Worm (Caenorhabditis elegans) whole organism, dauer: Measurements from ENCODE around the gene T02E9.5.

Experiments
- unc-62 ChIP-seq: sonication (generic microtip); optimal IDR thresholded peaks from 2 replicates; lab custom pipeline; 2017; ENCODE audit warnings: missing biosample characterization, missing genetic modification reagents, missing genetic modification characterization

Gene T02E9.5

ce11 chrV:11372284-11372878 is 30.3 kb downstream of the T02E9.5 start:
- no peak for TF ChIP-seq unc-62 (GFP tag; lab: Kevin White, UChicago)

- no peak for TF ChIP-seq unc-62 (GFP tag; lab: Kevin White, UChicago)
Observed at ce11 chrV:11373918-11374317, 31.9 kb downstream of the T02E9.5 start.

- TF ChIP-seq unc-62 (GFP tag; lab: Kevin White, UChicago) = no peak
Observed at ce11 chrV:11375150-11375792, 33.2 kb downstream of the T02E9.5 start, which contains the start of gene cnb-1. Gene cnb-1, plus strand, starts transcription at chrV:11375742.

- no peak for TF ChIP-seq unc-62 (GFP tag; lab: Kevin White, UChicago)
Observed at ce11 chrV:11379341-11379740, 37.3 kb downstream of the T02E9.5 start.

- no peak for TF ChIP-seq unc-62 (GFP tag; lab: Kevin White, UChicago)
Observed at ce11 chrV:11380571-11380970, 38.5 kb downstream of the T02E9.5 start.

ce11 chrV:11383032-11383431 is 41.0 kb downstream of the T02E9.5 start, which contains the start of gene F55C10.5:
Gene F55C10.5, plus strand, starts transcription at chrV:11383105.
- TF ChIP-seq unc-62 (GFP tag; lab: Kevin White, UChicago) = no peak

ce11 chrV:11385060-11385459 is 43.0 kb downstream of the T02E9.5 start, which contains the start of gene col-154:
Gene col-154, plus strand, starts transcription at chrV:11385360.
- no peak for TF ChIP-seq unc-62 (GFP tag; lab: Kevin White, UChicago)

- TF ChIP-seq unc-62 (GFP tag; lab: Kevin White, UChicago) = no peak
Observed at ce11 chrV:11386428-11386827, 44.4 kb downstream of the T02E9.5 start, which contains the start of gene F55C10.4. Gene F55C10.4, plus strand, starts transcription at chrV:11386728.

- no peak for TF ChIP-seq unc-62 (GFP tag; lab: Kevin White, UChicago)
Observed at ce11 chrV:11389776-11390175, 47.7 kb downstream of the T02E9.5 start, which contains the start of gene col-155. Gene col-155, minus strand, starts transcription at chrV:11389876.

ce11 chrV:11390394-11390793 is 48.4 kb downstream of the T02E9.5 start, which contains the start of the genes K03B8.11 and K03B8.14:
Gene K03B8.11, minus strand, starts transcription at chrV:11390494.
Gene K03B8.14, plus strand, starts transcription at chrV:11390503.
- no peak for TF ChIP-seq unc-62 (GFP tag; lab: Kevin White, UChicago)

ce11 chrV:11392020-11392419 is 50.0 kb downstream of the T02E9.5 start, which contains the start of gene nas-16:
Gene nas-16, plus strand, starts transcription at chrV:11392320.
- TF ChIP-seq unc-62 (GFP tag; lab: Kevin White, UChicago) = no peak
